Worm (Caenorhabditis elegans): ENCODE data around the gene lig-4.

The lig-4 gene

ce11 chrIII:7495616-7496146 is 25.6 kb upstream of the lig-4 start (continued):
- TF ChIP-seq rbr-2 (tag; optimal IDR thresholded peaks at IDR 0.05) (no peak), zip-2 (tag; optimal IDR thresholded peaks at IDR 0.05) (no peak), R02D3.7 (tag; optimal IDR thresholded peaks at IDR 0.05) (no peak), zip-11 (GFP tag; IDR thresholded peaks at IDR 0.05) (no peak), pha-4 (GFP tag; IDR thresholded peaks at IDR 0.05) (peak; percentile 27; the same call in 1 of the 2 replicates), pha-4 (tag; optimal IDR thresholded peaks at IDR 0.05) (no peak), dmd-8 (GFP tag; IDR thresholded peaks at IDR 0.05) (no peak), madf-5 (GFP tag; IDR thresholded peaks at IDR 0.05) (peak in 1 of 2 experiments; percentile 4; a peak in 2 of 4 replicates), nhr-42 (GFP tag; IDR thresholded peaks at IDR 0.05) (no peak), nhr-25 (tag; optimal IDR thresholded peaks at IDR 0.05; ENCODE audit: borderline replicate concordance, insufficient read depth) (no peak), T20F7.1 (GFP tag; optimal IDR thresholded peaks at IDR 0.05) (no peak), F26F4.8 (GFP tag; conservative IDR thresholded peaks at IDR 0.05) (no peak), arid-1 (GFP tag; conservative IDR thresholded peaks at IDR 0.05) (peak; percentile 38; the same call in 1 of the 2 replicates), dve-1 (tag; optimal IDR thresholded peaks at IDR 0.05; ENCODE audit: insufficient read depth) (no peak), Y75B8A.6 (GFP tag; IDR thresholded peaks at IDR 0.05) (no peak), ceh-82 (tag; optimal IDR thresholded peaks at IDR 0.05) (no peak), jun-1 (tag; optimal IDR thresholded peaks at IDR 0.05) (no peak), skn-1 (tag; optimal IDR thresholded peaks at IDR 0.05) (no peak), ZK546.5 (tag; optimal IDR thresholded peaks at IDR 0.05) (no peak), lin-29 (GFP tag; IDR thresholded peaks at IDR 0.05) (no peak), nhr-102 (tag; optimal IDR thresholded peaks at IDR 0.05) (no peak), nhr-41 (GFP tag; IDR thresholded peaks at IDR 0.05) (0 out of 2 replicates have a peak, but pooled peaks have one; percentile 5), php-3 (GFP tag; IDR thresholded peaks at IDR 0.05) (0 out of 2 replicates have a peak, but pooled peaks have one; percentile 5), daf-16 (GFP tag; optimal IDR thresholded peaks at IDR 0.05) (no peak), daf-16 (tag; optimal IDR thresholded peaks at IDR 0.05) (no peak), zfp-3 (GFP tag; conservative IDR thresholded peaks at IDR 0.05) (no peak), mes-2 (tag; optimal IDR thresholded peaks at IDR 0.05; ENCODE audit: poor library complexity, severe bottlenecking) (no peak)

ce11 chrIII:7497782-7498266 is 23.4 kb upstream of the lig-4 start, which contains the start of gene cgh-1:
Gene cgh-1 (minus strand): TSS chrIII:7497832.
- no peak for TF ChIP-seq lin-39 (tag; optimal IDR thresholded peaks at IDR 0.05)
- peak in 1 of 2 experiments; percentile 69 for TF ChIP-seq unc-62 (GFP tag; optimal IDR thresholded peaks at IDR 0.05 in 1 of 2)
- no peak for TF ChIP-seq unc-62 (tag; optimal IDR thresholded peaks at IDR 0.05)
- peak; percentile 28 for TF ChIP-seq mes-2 (tag; optimal IDR thresholded peaks at IDR 0.05; ENCODE audit: poor library complexity, severe bottlenecking)
- peak; percentile 30; the same call in 1 of the 2 replicates for TF ChIP-seq ctbp-1 (GFP tag; IDR thresholded peaks at IDR 0.05)
- TF ChIP-seq nhr-41 (GFP tag; IDR thresholded peaks at IDR 0.05), result 0 out of 2 replicates have a peak, but pooled peaks have one; percentile 4
- no peak for TF ChIP-seq skn-1 (tag; optimal IDR thresholded peaks at IDR 0.05)
- TF ChIP-seq vab-7 (GFP tag; IDR thresholded peaks at IDR 0.05), result 0 out of 2 replicates have a peak, but pooled peaks have one; percentile 14
- no peak for TF ChIP-seq mep-1 (tag; optimal IDR thresholded peaks at IDR 0.05)
- TF ChIP-seq snpc-1.2 (GFP tag; IDR thresholded peaks at IDR 0.05), result peak; percentile 58; the same call in 1 of the 2 replicates

- TF ChIP-seq cey-2 (tag; optimal IDR thresholded peaks at IDR 0.05; ENCODE audit: borderline replicate concordance, insufficient read depth), result no peak
- TF ChIP-seq zfp-2 (tag; optimal IDR thresholded peaks at IDR 0.05), result no peak
- TF ChIP-seq F49E8.2 (tag; optimal IDR thresholded peaks at IDR 0.05; ENCODE audit: borderline replicate concordance), result no peak
- TF ChIP-seq Y75B8A.6 (GFP tag; IDR thresholded peaks at IDR 0.05), result no peak
- TF ChIP-seq unc-62 (GFP tag; optimal IDR thresholded peaks at IDR 0.05 in 1 of 2), result peak in 1 of 2 experiments; percentile 89
- TF ChIP-seq unc-62 (tag; optimal IDR thresholded peaks at IDR 0.05), result no peak
- TF ChIP-seq gei-8 (GFP tag; optimal IDR thresholded peaks at IDR 0.05), result no peak
- TF ChIP-seq madf-5 (GFP tag; IDR thresholded peaks at IDR 0.05), result no peak
- no peak for TF ChIP-seq nhr-237 (tag; optimal IDR thresholded peaks at IDR 0.05)
- TF ChIP-seq nhr-6 (tag; optimal IDR thresholded peaks at IDR 0.05), result peak; percentile 45
- TF ChIP-seq dmd-9 (GFP tag; IDR thresholded peaks at IDR 0.05), result no peak
- no peak for TF ChIP-seq snpc-4 (tag; optimal IDR thresholded peaks at IDR 0.05)
- no peak for TF ChIP-seq ceh-28 (tag; optimal IDR thresholded peaks at IDR 0.05)
- no peak for TF ChIP-seq dmd-8 (GFP tag; IDR thresholded peaks at IDR 0.05)
- TF ChIP-seq ztf-7 (tag; optimal IDR thresholded peaks at IDR 0.05), result no peak
- TF ChIP-seq attf-4 (tag; optimal IDR thresholded peaks at IDR 0.05), result no peak
- no peak for TF ChIP-seq F26F4.8 (GFP tag; conservative IDR thresholded peaks at IDR 0.05)
- TF ChIP-seq jun-1 (tag; optimal IDR thresholded peaks at IDR 0.05), result peak; percentile 45
- no peak for TF ChIP-seq ceh-82 (tag; optimal IDR thresholded peaks at IDR 0.05)
- TF ChIP-seq daf-19 (GFP tag; conservative IDR thresholded peaks at IDR 0.05), result no peak
- TF ChIP-seq nhr-111 (GFP tag; optimal IDR thresholded peaks at IDR 0.05), result no peak
These were observed 22.9 kb upstream of the lig-4 start for ce11 chrIII:7498346-7498745.

Measured in whole organism, L4 larva.